Worm (Caenorhabditis elegans) whole organism, late embryonic: ENCODE results near the gene crb-1.

Experiments
- F13H6.1 ChIP-seq: sonication (generic microtip); optimal IDR thresholded peaks from 2 replicates; lab custom pipeline; 2016; ENCODE audit warnings: missing genetic modification characterization, missing compliant biosample characterization
- ama-1 ChIP-seq: fragments of 150-350 bp; optimal IDR thresholded peaks from 2 replicates; lab custom pipeline; 2014
- elt-2 ChIP-seq: sonication (generic microtip); optimal IDR thresholded peaks from 2 replicates; lab custom pipeline; 2016; ENCODE audit warnings: missing genetic modification reagents, missing genetic modification characterization, missing compliant biosample characterization
- hlh-30 ChIP-seq: sonication (generic microtip); optimal IDR thresholded peaks from 2 replicates; lab custom pipeline; 2017; ENCODE audit warnings: antibody characterized with exemption, missing genetic modification characterization, missing compliant biosample characterization; ENCODE audit not compliant: insufficient read depth
- nhr-232 ChIP-seq: sonication (generic microtip); optimal IDR thresholded peaks from 2 replicates; lab custom pipeline; 2016; ENCODE audit warnings: missing genetic modification characterization, missing compliant biosample characterization
- odd-2 ChIP-seq: sonication (generic microtip); optimal IDR thresholded peaks from 2 replicates; lab custom pipeline; 2017; ENCODE audit warnings: antibody characterized with exemption, mild to moderate bottlenecking, missing genetic modification characterization, missing compliant biosample characterization
- pag-3 ChIP-seq: sonication (generic microtip); optimal IDR thresholded peaks from 2 replicates; lab custom pipeline; 2016; ENCODE audit warnings: missing compliant biosample characterization, missing genetic modification characterization, borderline replicate concordance
- pros-1 ChIP-seq: fragments of 150-350 bp; optimal IDR thresholded peaks from 2 replicates; lab custom pipeline; 2014; ENCODE audit warnings: missing biosample characterization, missing genetic modification reagents, missing genetic modification characterization
- ref-2 ChIP-seq: sonication (generic microtip); optimal IDR thresholded peaks from 2 replicates; lab custom pipeline; 2016; ENCODE audit warnings: missing genetic modification characterization, missing compliant biosample characterization
- sox-2 ChIP-seq: fragments of 200-800 bp; sonication (Bioruptor generic); IDR thresholded peaks from 2 replicates; pipeline ENCODE4 v1.3.6; 2022; ENCODE audit warnings: missing genetic modification reagents, missing genetic modification characterization, missing compliant biosample characterization
- tbx-2 ChIP-seq: sonication (generic microtip); optimal IDR thresholded peaks from 2 replicates; lab custom pipeline; 2016; ENCODE audit warnings: missing genetic modification characterization, missing compliant biosample characterization
- unc-3 ChIP-seq, 2 experiments: fragments of 200-800 bp in 1 of 2; sonication (Bioruptor generic) in 1 of 2; sonication (generic microtip) in 1 of 2; conservative IDR thresholded peaks in 1 of 2; optimal IDR thresholded peaks in 1 of 2; 2 replicates each; pipeline versions ENCODE4 v1.3.6 to Lab custom; 2016 to 2022; ENCODE audit warnings: missing compliant biosample characterization in 2 of 2, missing genetic modification characterization in 2 of 2, missing genetic modification reagents in 1 of 2
- unc-42 ChIP-seq: sonication (generic microtip); optimal IDR thresholded peaks from 2 replicates; lab custom pipeline; 2016; ENCODE audit warnings: missing genotype, missing genetic modification characterization, missing compliant biosample characterization
- ztf-16 ChIP-seq: sonication (generic microtip); optimal IDR thresholded peaks from 2 replicates; lab custom pipeline; 2017; ENCODE audit warnings: missing genetic modification characterization, missing compliant biosample characterization

DNA sequence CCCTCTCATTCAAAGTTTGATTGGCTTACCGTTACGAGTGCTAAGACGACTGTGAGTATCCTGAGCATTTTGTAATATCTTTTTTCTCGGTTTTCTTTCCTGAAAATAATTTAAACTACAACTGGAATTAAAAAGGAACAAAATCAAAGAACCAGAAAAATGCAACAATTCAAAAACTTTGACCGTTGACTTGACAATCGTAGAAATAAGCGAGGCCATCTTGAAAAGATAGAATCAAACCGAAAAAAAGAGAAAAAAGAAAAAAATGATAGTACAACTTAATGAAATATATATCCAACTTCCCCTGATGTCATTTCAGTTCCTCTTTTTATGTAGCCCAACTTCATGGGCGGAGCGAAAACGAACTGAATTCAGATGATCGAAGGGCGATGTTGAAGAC is 39.3 kb downstream of the crb-1 start, which contains the start of gene F10D7.3:
- no peak for TF ChIP-seq pros-1
- no peak for TF ChIP-seq unc-3 (GFP tag; conservative IDR thresholded peaks at IDR 0.05; lab: Robert Waterston, UW)
- TF ChIP-seq unc-3 (tag; optimal IDR thresholded peaks at IDR 0.05; lab: Kevin White, UChicago): no peak
- no peak for TF ChIP-seq pag-3 (tag; lab: Kevin White, UChicago)
- no peak for TF ChIP-seq elt-2 (tag; lab: Kevin White, UChicago)
- no peak for TF ChIP-seq hlh-30 (tag; lab: Kevin White, UChicago)
- no peak for TF ChIP-seq ref-2 (tag; lab: Kevin White, UChicago)
- TF ChIP-seq tbx-2 (tag; lab: Kevin White, UChicago): no peak
- no peak for TF ChIP-seq unc-42
- TF ChIP-seq ama-1 (lab: Kevin White, UChicago): no peak
- no peak for TF ChIP-seq F13H6.1
- no peak for TF ChIP-seq sox-2 (GFP tag; lab: Robert Waterston, UW)
- TF ChIP-seq nhr-232: no peak
- no peak for TF ChIP-seq odd-2 (tag; lab: Kevin White, UChicago)
- TF ChIP-seq ztf-16: no peak
